Worm (Caenorhabditis elegans) whole organism, late embryonic: ENCODE results near the gene trpp-11.

Source experiments
- C08G9.2 ChIP-seq: sonication (generic microtip); optimal IDR thresholded peaks from 2 replicates; lab custom pipeline; 2016; ENCODE audit warnings: mild to moderate bottlenecking, missing genetic modification characterization, moderate library complexity, missing compliant biosample characterization
- C38D4.7 ChIP-seq: fragments of 200-800 bp; sonication (Bioruptor generic); optimal IDR thresholded peaks from 2 replicates; lab custom pipeline; 2018; ENCODE audit warnings: mild to moderate bottlenecking, missing genetic modification characterization, moderate library complexity, missing compliant biosample characterization
- F13H6.1 ChIP-seq: sonication (generic microtip); optimal IDR thresholded peaks from 2 replicates; lab custom pipeline; 2016; ENCODE audit warnings: missing genetic modification characterization, missing compliant biosample characterization
- K02D7.2 ChIP-seq: sonication (generic microtip); optimal IDR thresholded peaks from 2 replicates; lab custom pipeline; 2017; ENCODE audit warnings: mild to moderate bottlenecking, missing genetic modification characterization, missing compliant biosample characterization
- K09A11.1 ChIP-seq: sonication (generic microtip); optimal IDR thresholded peaks from 2 replicates; lab custom pipeline; 2017; ENCODE audit warnings: antibody characterized with exemption, mild to moderate bottlenecking, missing genetic modification characterization, missing compliant biosample characterization; ENCODE audit not compliant: insufficient read depth
- T23F11.4 ChIP-seq: fragments of 200-800 bp; sonication (Bioruptor generic); optimal IDR thresholded peaks from 2 replicates; lab custom pipeline; 2018; ENCODE audit warnings: mild to moderate bottlenecking, missing genetic modification characterization, missing compliant biosample characterization
- ahr-1 ChIP-seq: sonication (generic microtip); optimal IDR thresholded peaks from 2 replicates; lab custom pipeline; 2016; ENCODE audit warnings: missing genetic modification characterization, missing compliant biosample characterization
- ceh-14 ChIP-seq: sonication (generic microtip); optimal IDR thresholded peaks from 2 replicates; lab custom pipeline; 2016; ENCODE audit warnings: missing genotype, missing genetic modification characterization, missing compliant biosample characterization
- ceh-18 ChIP-seq: sonication (generic microtip); optimal IDR thresholded peaks from 2 replicates; lab custom pipeline; 2016; ENCODE audit warnings: missing genetic modification characterization, missing compliant biosample characterization
- ceh-19 ChIP-seq: fragments of 200-800 bp; sonication (Bioruptor generic); optimal IDR thresholded peaks from 2 replicates; lab custom pipeline; 2018; ENCODE audit warnings: mild to moderate bottlenecking, missing genetic modification characterization, missing compliant biosample characterization
- ceh-2 ChIP-seq: sonication (generic microtip); optimal IDR thresholded peaks from 2 replicates; lab custom pipeline; 2016; ENCODE audit warnings: missing genotype, missing genetic modification characterization, missing compliant biosample characterization
- ceh-30 ChIP-seq: fragments of 150-350 bp; optimal IDR thresholded peaks from 2 replicates; lab custom pipeline; 2014; ENCODE audit warnings: missing biosample characterization, missing genetic modification characterization
- ceh-48 ChIP-seq: sonication (generic microtip); optimal IDR thresholded peaks from 2 replicates; lab custom pipeline; 2016; ENCODE audit warnings: missing genetic modification characterization, inconsistent platforms, missing compliant biosample characterization
- ceh-6 ChIP-seq: fragments of 200-800 bp; sonication (Bioruptor generic); optimal IDR thresholded peaks from 2 replicates; lab custom pipeline; 2018; ENCODE audit warnings: mild to moderate bottlenecking, missing genetic modification characterization, missing compliant biosample characterization
- ceh-9 ChIP-seq: sonication (generic microtip); optimal IDR thresholded peaks from 2 replicates; lab custom pipeline; 2016; ENCODE audit warnings: mild to moderate bottlenecking, missing genetic modification characterization, inconsistent platforms, missing compliant biosample characterization
- dmd-4 ChIP-seq: sonication (generic microtip); optimal IDR thresholded peaks from 2 replicates; lab custom pipeline; 2016; ENCODE audit warnings: borderline replicate concordance, missing genetic modification characterization, missing compliant biosample characterization
- dve-1 ChIP-seq: sonication (generic microtip); optimal IDR thresholded peaks from 2 replicates; lab custom pipeline; 2017; ENCODE audit warnings: antibody characterized with exemption, mild to moderate bottlenecking, missing genetic modification characterization, missing compliant biosample characterization
- elt-2 ChIP-seq: sonication (generic microtip); optimal IDR thresholded peaks from 2 replicates; lab custom pipeline; 2016; ENCODE audit warnings: missing genetic modification reagents, missing genetic modification characterization, missing compliant biosample characterization
- elt-4 ChIP-seq: sonication (generic microtip); optimal IDR thresholded peaks from 2 replicates; lab custom pipeline; 2016; ENCODE audit warnings: missing genetic modification characterization, missing compliant biosample characterization
- ets-4 ChIP-seq: sonication (generic microtip); optimal IDR thresholded peaks from 2 replicates; lab custom pipeline; 2016; ENCODE audit warnings: missing genetic modification characterization, missing compliant biosample characterization
- eyg-1 ChIP-seq: sonication (generic microtip); optimal IDR thresholded peaks from 2 replicates; lab custom pipeline; 2016; ENCODE audit warnings: missing genotype, missing genetic modification characterization, missing compliant biosample characterization
- fax-1 ChIP-seq: sonication (generic microtip); optimal IDR thresholded peaks from 2 replicates; lab custom pipeline; 2016; ENCODE audit warnings: missing genotype, missing genetic modification characterization, missing compliant biosample characterization
- fkh-10 ChIP-seq: fragments of 150-350 bp; optimal IDR thresholded peaks from 2 replicates; lab custom pipeline; 2014; ENCODE audit warnings: missing biosample characterization, missing genetic modification reagents, missing genetic modification characterization
- fkh-6 ChIP-seq: sonication (generic microtip); optimal IDR thresholded peaks from 2 replicates; lab custom pipeline; 2016; ENCODE audit warnings: missing genetic modification characterization, missing compliant biosample characterization
- gmeb-2 ChIP-seq: sonication (generic microtip); optimal IDR thresholded peaks from 2 replicates; lab custom pipeline; 2016; ENCODE audit warnings: missing genetic modification characterization, inconsistent platforms, missing compliant biosample characterization
- hlh-15 ChIP-seq: sonication (generic microtip); optimal IDR thresholded peaks from 2 replicates; lab custom pipeline; 2016; ENCODE audit warnings: missing genetic modification characterization, missing compliant biosample characterization
- hlh-6 ChIP-seq: sonication (generic microtip); optimal IDR thresholded peaks from 2 replicates; lab custom pipeline; 2016; ENCODE audit warnings: missing genotype, missing genetic modification characterization, missing compliant biosample characterization
- lim-6 ChIP-seq: sonication (generic microtip); optimal IDR thresholded peaks from 2 replicates; lab custom pipeline; 2016; ENCODE audit warnings: missing genetic modification characterization, missing compliant biosample characterization
- madf-2 ChIP-seq: sonication (generic microtip); optimal IDR thresholded peaks from 2 replicates; lab custom pipeline; 2017; ENCODE audit warnings: missing genetic modification characterization, missing compliant biosample characterization
- nfya-1 ChIP-seq: sonication (generic microtip); optimal IDR thresholded peaks from 2 replicates; lab custom pipeline; 2017; ENCODE audit warnings: missing genetic modification characterization, mild to moderate bottlenecking, missing compliant biosample characterization, antibody characterized with exemption, moderate library complexity
- npax-4 ChIP-seq: sonication (generic microtip); optimal IDR thresholded peaks from 2 replicates; lab custom pipeline; 2016; ENCODE audit warnings: missing genetic modification characterization, missing compliant biosample characterization
- pag-3 ChIP-seq: sonication (generic microtip); optimal IDR thresholded peaks from 2 replicates; lab custom pipeline; 2016; ENCODE audit warnings: missing compliant biosample characterization, missing genetic modification characterization, borderline replicate concordance
- pat-9 ChIP-seq: fragments of 200-800 bp; sonication (Bioruptor generic); optimal IDR thresholded peaks from 2 replicates; lab custom pipeline; 2018; ENCODE audit warnings: mild to moderate bottlenecking, missing genetic modification characterization, moderate library complexity, missing compliant biosample characterization
- pax-1 ChIP-seq: fragments of 150-350 bp; optimal IDR thresholded peaks from 2 replicates; lab custom pipeline; 2014; ENCODE audit warnings: missing biosample characterization, missing genetic modification characterization
- pqm-1 ChIP-seq: sonication (generic microtip); optimal IDR thresholded peaks from 2 replicates; lab custom pipeline; 2016; ENCODE audit warnings: missing genetic modification characterization, missing compliant biosample characterization
- sdc-2 ChIP-seq: sonication (generic microtip); optimal IDR thresholded peaks from 2 replicates; lab custom pipeline; 2016; ENCODE audit warnings: missing genotype, missing genetic modification characterization, missing compliant biosample characterization
- sox-4 ChIP-seq: sonication (generic microtip); optimal IDR thresholded peaks from 2 replicates; lab custom pipeline; 2017; ENCODE audit warnings: mild to moderate bottlenecking, missing genetic modification characterization, inconsistent platforms, missing compliant biosample characterization
- tbx-7 ChIP-seq: sonication (generic microtip); optimal IDR thresholded peaks from 2 replicates; lab custom pipeline; 2016; ENCODE audit warnings: missing genotype, missing genetic modification characterization, missing compliant biosample characterization
- zip-5 ChIP-seq: sonication (generic microtip); optimal IDR thresholded peaks from 2 replicates; lab custom pipeline; 2016; ENCODE audit warnings: missing genetic modification characterization, missing compliant biosample characterization

trpp-11 gene

ce11 chrIII:822546-823272 lies 27.8 kb downstream of the trpp-11 start, which contains the start of gene clec-149:
clec-149 (plus strand) TSS chrIII:823222.
- TF ChIP-seq hlh-15 (tag; lab: Kevin White, UChicago): no peak
- TF ChIP-seq ceh-9: no peak
- TF ChIP-seq ceh-18 (tag; lab: Kevin White, UChicago): peak; percentile 28

DNA sequence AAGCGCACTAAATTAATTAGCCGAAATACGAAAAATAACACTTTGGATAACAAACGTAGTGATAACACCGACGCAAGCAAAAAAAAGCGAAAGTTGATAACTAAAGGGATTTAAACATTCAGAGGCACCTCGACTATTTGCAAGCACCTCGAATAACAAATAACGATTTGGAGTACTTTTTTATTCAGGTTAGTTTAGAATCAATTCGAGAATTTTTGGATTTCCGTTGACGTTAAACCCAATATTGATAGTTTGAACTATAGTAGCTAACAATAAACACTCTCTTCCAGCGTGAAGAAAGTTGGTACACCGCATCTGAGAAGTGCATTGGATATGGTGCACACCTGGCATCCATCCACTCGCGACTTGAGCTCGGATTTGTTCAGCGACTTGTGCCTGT lies 30.3 kb downstream of the trpp-11 start:
- TF ChIP-seq ceh-2 (tag; lab: Kevin White, UChicago): no peak

ce11 chrIII:831961-832360 lies 37.0 kb downstream of the trpp-11 start, which contains the start of gene ceeh-1:
ceeh-1 (minus strand) TSS chrIII:832277.
- TF ChIP-seq K02D7.2 (tag; lab: Kevin White, UChicago) (no peak), F13H6.1 (tag; lab: Kevin White, UChicago) (no peak), ceh-6 (GFP tag; lab: Kevin White, UChicago) (no peak), sox-4 (tag; lab: Kevin White, UChicago) (no peak), lim-6 (tag; lab: Kevin White, UChicago) (no peak), zip-5 (tag; lab: Kevin White, UChicago) (no peak), ceh-9 (no peak), madf-2 (tag; lab: Kevin White, UChicago) (no peak), pat-9 (tag; lab: Kevin White, UChicago) (no peak), elt-2 (tag; lab: Kevin White, UChicago) (no peak), dmd-4 (no peak), ets-4 (no peak), fax-1 (no peak), fkh-6 (tag; lab: Kevin White, UChicago) (no peak)

ce11 chrIII:832855-833504 lies 38.0 kb downstream of the trpp-11 start, which contains the start of gene zip-2:
zip-2 (plus strand) TSS chrIII:832982.
- TF ChIP-seq elt-2 (tag; lab: Kevin White, UChicago): peak; percentile 27
- no peak for TF ChIP-seq ceh-30 (tag; lab: Kevin White, UChicago)

DNA sequence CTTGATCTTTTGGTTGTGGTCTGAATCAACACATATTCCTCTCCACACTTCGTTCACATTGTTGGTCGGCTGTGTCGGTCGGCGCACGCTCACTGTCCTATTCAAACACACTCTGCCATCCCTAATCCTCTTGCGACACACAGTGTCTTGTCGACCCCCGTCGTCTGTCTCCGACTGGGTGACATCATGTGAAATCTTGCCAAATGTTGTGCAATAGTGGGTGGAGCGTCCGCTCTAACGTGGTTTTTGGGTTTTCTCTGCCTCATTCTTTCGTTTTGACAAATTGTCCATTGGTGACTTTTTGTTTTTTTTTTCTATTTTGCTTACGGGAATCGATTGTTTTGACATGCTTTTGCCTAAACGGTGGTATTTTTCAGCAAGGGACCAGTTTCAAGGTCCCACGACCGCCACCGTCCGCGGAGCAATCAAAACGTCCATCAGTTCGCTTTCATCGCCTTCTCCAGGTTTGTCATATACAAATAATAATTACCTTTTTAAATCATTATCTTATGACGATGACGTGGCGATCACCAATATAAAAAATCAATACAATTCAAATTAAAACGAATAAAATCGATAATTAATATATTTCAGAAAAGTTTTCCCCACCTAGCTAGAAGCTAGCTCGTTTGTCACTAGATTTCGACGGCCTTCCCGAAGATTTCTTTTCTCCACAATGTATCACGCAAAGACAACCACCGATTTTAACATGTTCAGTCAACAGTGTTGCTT lies 38.9 kb downstream of the trpp-11 start:
- no peak for TF ChIP-seq ahr-1
- TF ChIP-seq sox-4 (tag; lab: Kevin White, UChicago): no peak
- TF ChIP-seq ceh-14: no peak
- TF ChIP-seq pax-1: peak; percentile 90
- no peak for TF ChIP-seq hlh-15 (tag; lab: Kevin White, UChicago)
- TF ChIP-seq C38D4.7 (GFP tag; lab: Kevin White, UChicago): no peak
- peak; percentile 85 for TF ChIP-seq dve-1 (tag; lab: Kevin White, UChicago)
- TF ChIP-seq nfya-1 (tag; lab: Kevin White, UChicago): peak; percentile 92
- TF ChIP-seq hlh-6 (tag; lab: Kevin White, UChicago): no peak
- TF ChIP-seq npax-4 (tag; lab: Kevin White, UChicago): no peak
- TF ChIP-seq tbx-7: no peak
- peak; percentile 2 for TF ChIP-seq fkh-6 (tag; lab: Kevin White, UChicago)
- TF ChIP-seq madf-2 (tag; lab: Kevin White, UChicago): peak; percentile 35
- peak; percentile 42 for TF ChIP-seq pqm-1
- TF ChIP-seq K09A11.1 (tag; lab: Kevin White, UChicago): peak; percentile 65
- no peak for TF ChIP-seq ceh-48
- no peak for TF ChIP-seq K02D7.2 (tag; lab: Kevin White, UChicago)
- no peak for TF ChIP-seq ceh-19
- TF ChIP-seq pat-9 (tag; lab: Kevin White, UChicago): no peak
- peak; percentile 15 for TF ChIP-seq fkh-10
- peak; percentile 51 for TF ChIP-seq ets-4
- peak; percentile 28 for TF ChIP-seq F13H6.1 (tag; lab: Kevin White, UChicago)
- TF ChIP-seq pag-3 (tag; lab: Kevin White, UChicago): no peak
- TF ChIP-seq fax-1: no peak
- TF ChIP-seq C08G9.2: no peak
- TF ChIP-seq T23F11.4: no peak
- peak; percentile 26 for TF ChIP-seq eyg-1
- no peak for TF ChIP-seq gmeb-2 (tag; lab: Kevin White, UChicago)
- TF ChIP-seq ceh-6 (GFP tag; lab: Kevin White, UChicago): no peak
- TF ChIP-seq elt-4 (tag; lab: Kevin White, UChicago): no peak
- peak; percentile 17 for TF ChIP-seq sdc-2 (tag; lab: Kevin White, UChicago)
